Fruit fly (Drosophila melanogaster): ENCODE data around the gene t-cup.

dm6 chr2L:12508678-12509077 is 11.5 kb upstream of the t-cup start:
- TF ChIP-seq CG7101 (tag; optimal IDR thresholded peaks at IDR 0.05) (no peak), kay (GFP tag; ENCODE audit: borderline replicate concordance) (no peak), toe (GFP tag; optimal IDR thresholded peaks at IDR 0.05) (no peak), CG12768 (GFP tag; optimal IDR thresholded peaks at IDR 0.05) (no peak), CG5204 (GFP tag; optimal IDR thresholded peaks at IDR 0.05) (no peak), tj (GFP tag; optimal IDR thresholded peaks at IDR 0.05) (no peak), CG33017 (tag; optimal IDR thresholded peaks at IDR 0.05) (no peak), CG11617 (GFP tag; optimal IDR thresholded peaks at IDR 0.05) (no peak), bab1 (GFP tag; optimal IDR thresholded peaks at IDR 0.05) (no peak), Hr96 (GFP tag; optimal IDR thresholded peaks at IDR 0.05) (no peak), cic (GFP tag; optimal IDR thresholded peaks at IDR 0.05) (no peak)

Measured in whole organism, adult.